Worm (Caenorhabditis elegans): ENCODE results near the gene aagr-3.

Gene aagr-3

DNA sequence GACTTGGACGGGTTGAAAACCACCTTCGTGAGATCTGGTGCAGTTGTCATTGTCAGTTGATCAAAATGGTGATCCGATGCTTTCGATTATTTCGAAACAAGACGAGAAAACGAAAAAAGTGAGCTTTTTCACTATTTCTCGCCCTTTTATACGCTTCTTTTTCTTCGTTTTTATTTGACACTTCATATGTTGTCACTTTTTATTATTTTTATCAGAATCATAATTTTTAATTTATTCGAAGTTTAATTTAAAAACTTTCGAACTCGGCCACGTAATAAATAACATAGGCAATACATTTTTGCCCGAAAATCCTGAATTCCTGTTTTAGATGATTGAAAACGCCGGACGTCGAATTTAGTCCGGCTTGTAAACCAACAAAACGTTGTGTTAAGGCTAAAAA, 25.1 kb upstream of the aagr-3 start, which contains the start of gene F58E6.5:
TSS of gene F58E6.5 (minus strand) at position 101 of the 400 bp plus-strand sequence.
- TF ChIP-seq dao-5 (tag; optimal IDR thresholded peaks at IDR 0.05) (no peak), him-1 (tag; optimal IDR thresholded peaks at IDR 0.05) (no peak), W03F9.2 (tag; optimal IDR thresholded peaks at IDR 0.05) (no peak)

DNA sequence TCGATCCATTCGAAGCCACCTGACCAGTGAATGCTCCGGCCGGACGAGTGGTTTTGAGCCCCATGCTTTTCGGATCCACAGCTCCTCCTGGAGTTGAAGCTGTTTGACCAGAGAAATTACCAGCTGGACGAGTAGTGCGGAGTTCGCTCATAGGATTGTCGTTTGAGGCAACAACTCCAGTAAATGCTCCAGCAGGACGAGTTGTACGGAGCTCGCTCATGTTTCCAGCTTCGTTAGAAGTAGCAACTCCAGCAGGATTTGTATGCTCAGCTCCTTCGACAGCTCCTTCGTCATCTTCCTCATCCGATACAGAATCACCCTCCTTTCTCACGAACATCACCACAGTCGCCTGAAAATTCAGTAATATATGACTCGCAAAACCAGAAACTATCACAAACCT, 24.2 kb upstream of the aagr-3 start:
- TF ChIP-seq W03F9.2 (tag; optimal IDR thresholded peaks at IDR 0.05) (no peak), him-1 (tag; optimal IDR thresholded peaks at IDR 0.05) (no peak), dao-5 (tag; optimal IDR thresholded peaks at IDR 0.05) (no peak)

DNA sequence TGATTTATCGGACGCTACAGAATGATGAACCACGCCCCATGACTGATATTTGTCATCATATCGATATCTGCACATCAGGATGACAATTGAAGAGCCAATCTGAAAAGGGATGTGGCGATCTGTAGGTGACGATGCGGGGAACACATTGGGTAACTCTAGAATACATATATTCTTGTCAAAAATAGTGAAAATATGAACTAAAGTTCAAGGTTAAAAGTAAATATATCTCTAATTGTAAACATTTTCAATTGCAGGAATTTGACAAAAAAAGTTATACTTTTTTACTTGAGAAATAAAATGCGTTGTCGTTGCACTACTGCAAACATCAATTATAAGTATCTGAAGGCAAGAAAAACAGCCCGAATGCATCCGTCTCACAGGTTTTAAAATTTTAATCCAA, 23.6 kb upstream of the aagr-3 start, which contains the start of gene F58E6.6:
TSS of gene F58E6.6 (minus strand) at position 101 of the 400 bp plus-strand sequence.
- no peak for TF ChIP-seq him-1 (tag; optimal IDR thresholded peaks at IDR 0.05)
- no peak for TF ChIP-seq dao-5 (tag; optimal IDR thresholded peaks at IDR 0.05)
- no peak for TF ChIP-seq W03F9.2 (tag; optimal IDR thresholded peaks at IDR 0.05)

DNA sequence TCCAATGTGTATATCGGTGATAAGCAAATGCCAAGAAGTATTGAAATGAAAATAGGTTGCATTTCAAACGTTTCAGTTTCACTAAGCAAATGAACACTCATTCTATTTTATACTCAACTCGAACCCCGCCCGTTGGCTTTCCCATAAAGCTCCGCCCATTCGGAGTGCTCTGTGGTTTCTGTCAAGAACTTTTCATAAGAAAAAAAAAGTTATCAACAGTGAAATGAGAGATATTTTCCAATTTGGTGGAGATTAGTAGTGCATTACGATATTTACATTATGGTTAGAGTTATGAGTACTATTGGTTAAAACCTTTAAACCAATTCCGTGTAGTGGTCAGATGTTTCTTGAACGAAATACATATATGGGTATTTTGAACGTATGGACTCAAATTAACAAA, 21.0 kb upstream of the aagr-3 start, which contains the start of gene F58E6.4:
TSS of gene F58E6.4 (minus strand) at position 101 of the 400 bp plus-strand sequence.
- TF ChIP-seq dao-5 (tag; optimal IDR thresholded peaks at IDR 0.05) = no peak
- TF ChIP-seq W03F9.2 (tag; optimal IDR thresholded peaks at IDR 0.05) = no peak
- no peak for TF ChIP-seq him-1 (tag; optimal IDR thresholded peaks at IDR 0.05)

DNA sequence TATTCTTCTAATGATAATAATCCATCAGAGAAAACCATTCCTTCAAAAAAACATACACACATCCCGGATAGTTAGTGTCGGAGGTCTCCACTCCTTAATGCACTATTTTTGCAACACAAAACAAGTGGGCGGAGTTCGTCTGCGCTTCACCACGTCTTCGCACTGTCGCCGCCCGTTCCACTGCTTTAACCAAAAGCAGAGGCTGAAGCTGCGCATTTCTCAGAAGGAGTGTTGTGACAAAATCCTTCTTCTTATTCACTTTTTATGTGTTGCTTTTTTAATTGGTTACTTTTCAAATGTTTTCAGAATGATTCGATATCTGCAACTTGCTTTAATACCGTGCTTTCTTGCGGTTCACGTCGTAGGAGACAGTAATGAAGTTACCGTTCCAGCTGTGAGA, 15.6 kb upstream of the aagr-3 start, which contains the start of gene F58E6.13:
TSS of gene F58E6.13 (plus strand) at position 301 of the 400 bp plus-strand sequence.
- TF ChIP-seq dao-5 (tag; optimal IDR thresholded peaks at IDR 0.05) (no peak), him-1 (tag; optimal IDR thresholded peaks at IDR 0.05) (no peak), W03F9.2 (tag; optimal IDR thresholded peaks at IDR 0.05) (no peak)

DNA sequence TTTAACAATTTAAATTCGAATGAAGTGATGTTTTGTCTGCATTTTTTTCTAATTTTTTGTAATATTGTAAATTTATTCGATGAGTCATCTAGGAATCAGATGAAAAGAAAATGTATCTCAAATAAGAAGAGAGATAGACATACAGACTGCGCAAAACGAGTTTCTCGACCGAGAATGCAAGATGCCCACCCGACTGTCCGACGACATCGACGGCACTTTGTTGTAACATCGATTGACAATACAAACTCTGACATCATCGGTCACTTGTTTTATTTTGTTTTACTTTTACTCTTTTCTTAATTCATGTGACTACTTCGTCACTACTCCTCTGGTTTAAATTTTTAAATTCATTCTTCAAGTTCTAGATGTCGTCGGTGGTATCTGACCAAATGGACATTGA, 11.5 kb upstream of the aagr-3 start, which contains the start of gene sta-2:
TSS of gene sta-2 (plus strand) at position 349 of the 400 bp plus-strand sequence.
- no peak for TF ChIP-seq W03F9.2 (tag; optimal IDR thresholded peaks at IDR 0.05)
- no peak for TF ChIP-seq him-1 (tag; optimal IDR thresholded peaks at IDR 0.05)
- no peak for TF ChIP-seq dao-5 (tag; optimal IDR thresholded peaks at IDR 0.05)

DNA sequence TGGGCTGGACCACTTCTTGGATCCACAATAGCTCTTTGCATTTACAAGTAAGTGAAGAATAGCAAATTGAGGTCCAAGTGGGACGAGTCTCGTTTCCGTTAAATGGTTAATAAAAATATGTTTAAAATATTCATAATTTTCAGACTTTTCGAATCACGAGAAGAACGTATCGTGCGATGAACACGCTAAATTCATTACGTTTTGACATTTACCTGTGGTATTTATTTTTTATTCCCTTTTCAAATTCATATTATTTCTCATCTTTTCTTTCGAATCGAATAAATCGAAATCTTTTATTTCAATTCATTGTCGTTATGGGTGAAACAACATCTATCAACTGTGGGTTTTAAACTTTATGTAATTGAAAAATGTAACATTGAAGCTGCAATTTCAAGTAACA, 10.1 kb upstream of the aagr-3 start, which contains the start of gene marc-1:
TSS of gene marc-1 (plus strand) at position 301 of the 400 bp plus-strand sequence.
- TF ChIP-seq W03F9.2 (tag; optimal IDR thresholded peaks at IDR 0.05) (no peak), him-1 (tag; optimal IDR thresholded peaks at IDR 0.05) (no peak), dao-5 (tag; optimal IDR thresholded peaks at IDR 0.05) (no peak)

DNA sequence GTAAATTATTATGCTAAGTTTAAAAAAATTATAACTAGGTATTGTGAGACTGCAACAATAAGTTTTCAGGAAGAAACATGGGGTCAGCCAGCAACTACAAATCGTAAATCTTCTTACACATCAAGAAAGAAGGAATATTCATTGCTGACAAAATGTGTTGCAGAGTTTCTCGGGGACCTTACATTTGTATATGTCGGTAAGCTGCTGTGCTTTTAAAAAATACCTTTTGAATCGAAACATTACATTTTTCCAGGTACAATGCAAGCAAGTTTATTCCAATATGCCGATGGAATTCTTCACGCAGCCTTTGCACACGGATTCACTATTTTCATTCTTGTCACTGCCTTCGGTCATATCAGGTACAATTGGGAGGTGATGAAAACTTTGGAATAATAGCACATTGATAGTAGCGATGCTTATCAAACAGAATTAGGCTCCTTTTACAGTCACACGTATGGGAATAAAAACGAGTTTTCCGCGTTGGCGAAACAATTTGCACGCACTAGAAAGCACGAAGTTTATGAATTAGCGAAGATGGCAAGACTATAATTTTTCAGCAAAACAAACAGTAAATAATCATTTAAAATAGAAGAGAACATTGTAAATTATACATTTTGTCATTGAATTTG, 8.9 kb upstream of the aagr-3 start:
- TF ChIP-seq him-1 (tag; optimal IDR thresholded peaks at IDR 0.05) = no peak
- TF ChIP-seq W03F9.2 (tag; optimal IDR thresholded peaks at IDR 0.05) = no peak
- no peak for TF ChIP-seq dao-5 (tag; optimal IDR thresholded peaks at IDR 0.05)

DNA sequence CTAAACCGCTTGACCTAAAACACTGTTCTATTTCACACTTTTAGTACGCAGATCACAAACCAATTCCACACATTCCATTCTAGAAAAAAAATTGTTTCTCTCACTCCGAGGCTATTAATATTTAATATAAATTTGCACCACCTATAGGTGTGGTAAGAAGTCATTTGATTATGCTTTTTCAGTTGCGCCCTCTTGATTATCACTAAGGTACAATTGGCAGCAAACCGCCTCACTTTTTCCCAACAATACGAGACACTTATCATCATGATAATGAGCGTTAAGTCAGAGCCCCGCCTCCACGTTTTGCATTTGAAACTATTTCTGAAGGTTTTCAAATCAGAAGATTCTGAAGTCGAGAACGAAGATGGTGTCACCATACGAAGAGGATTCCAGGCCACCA, 8.0 kb upstream of the aagr-3 start, which contains the start of gene aqp-4:
TSS of gene aqp-4 (plus strand) at position 270 of the 400 bp plus-strand sequence.
- TF ChIP-seq dao-5 (tag; optimal IDR thresholded peaks at IDR 0.05) (no peak), him-1 (tag; optimal IDR thresholded peaks at IDR 0.05) (no peak), W03F9.2 (tag; optimal IDR thresholded peaks at IDR 0.05) (no peak)

DNA sequence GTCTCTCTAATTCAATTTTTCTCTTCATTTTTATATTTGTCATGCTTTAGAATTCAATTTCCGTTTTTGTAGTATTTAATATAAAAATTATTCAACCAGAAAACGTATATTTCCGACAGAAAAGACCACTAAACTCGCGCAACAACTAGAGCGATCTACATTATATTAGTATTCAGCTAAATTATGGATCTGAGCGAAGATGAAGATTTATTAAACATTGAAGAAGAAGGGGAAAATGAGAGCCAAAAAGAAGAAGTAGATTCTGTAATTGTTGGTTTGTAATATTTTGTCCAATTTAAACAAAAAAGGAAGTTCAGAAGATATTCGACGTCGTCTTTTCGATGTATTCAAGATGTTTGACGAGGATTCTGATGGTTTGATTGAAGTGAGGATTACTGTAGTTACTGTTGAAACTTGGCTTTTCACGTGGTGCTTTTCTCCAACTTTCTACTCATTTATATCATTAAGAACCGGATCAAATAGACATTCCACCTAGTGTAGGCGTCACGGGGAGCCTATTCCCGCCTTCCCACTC, 4.7 kb upstream of the aagr-3 start, which contains the start of gene cal-7:
TSS of gene cal-7 (plus strand) at position 184 of the 535 bp plus-strand sequence.
- TF ChIP-seq W03F9.2 (tag; optimal IDR thresholded peaks at IDR 0.05) = no peak
- TF ChIP-seq dao-5 (tag; optimal IDR thresholded peaks at IDR 0.05) = no peak
- TF ChIP-seq him-1 (tag; optimal IDR thresholded peaks at IDR 0.05) = no peak

DNA sequence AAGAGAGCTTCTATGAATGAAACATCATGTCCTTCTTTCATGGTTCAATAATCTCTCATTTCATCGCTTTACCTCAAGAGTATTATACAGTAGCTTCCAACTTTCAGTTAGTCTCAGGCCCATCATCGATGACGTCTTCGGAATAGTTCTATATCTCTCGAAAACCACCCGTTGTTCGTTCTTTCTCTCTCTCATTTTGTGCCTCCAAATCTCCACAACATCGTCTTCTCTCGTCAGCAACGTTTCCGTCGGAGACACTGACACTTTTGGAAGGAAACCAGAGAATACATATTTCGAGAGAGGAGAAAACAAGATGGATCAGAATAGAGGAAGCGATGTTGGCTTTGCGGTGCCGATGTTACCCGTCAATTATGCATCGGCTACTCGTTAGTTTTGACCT, 2.5 kb upstream of the aagr-3 start:
- TF ChIP-seq dao-5 (tag; optimal IDR thresholded peaks at IDR 0.05) (no peak), W03F9.2 (tag; optimal IDR thresholded peaks at IDR 0.05) (no peak), him-1 (tag; optimal IDR thresholded peaks at IDR 0.05) (no peak)

DNA sequence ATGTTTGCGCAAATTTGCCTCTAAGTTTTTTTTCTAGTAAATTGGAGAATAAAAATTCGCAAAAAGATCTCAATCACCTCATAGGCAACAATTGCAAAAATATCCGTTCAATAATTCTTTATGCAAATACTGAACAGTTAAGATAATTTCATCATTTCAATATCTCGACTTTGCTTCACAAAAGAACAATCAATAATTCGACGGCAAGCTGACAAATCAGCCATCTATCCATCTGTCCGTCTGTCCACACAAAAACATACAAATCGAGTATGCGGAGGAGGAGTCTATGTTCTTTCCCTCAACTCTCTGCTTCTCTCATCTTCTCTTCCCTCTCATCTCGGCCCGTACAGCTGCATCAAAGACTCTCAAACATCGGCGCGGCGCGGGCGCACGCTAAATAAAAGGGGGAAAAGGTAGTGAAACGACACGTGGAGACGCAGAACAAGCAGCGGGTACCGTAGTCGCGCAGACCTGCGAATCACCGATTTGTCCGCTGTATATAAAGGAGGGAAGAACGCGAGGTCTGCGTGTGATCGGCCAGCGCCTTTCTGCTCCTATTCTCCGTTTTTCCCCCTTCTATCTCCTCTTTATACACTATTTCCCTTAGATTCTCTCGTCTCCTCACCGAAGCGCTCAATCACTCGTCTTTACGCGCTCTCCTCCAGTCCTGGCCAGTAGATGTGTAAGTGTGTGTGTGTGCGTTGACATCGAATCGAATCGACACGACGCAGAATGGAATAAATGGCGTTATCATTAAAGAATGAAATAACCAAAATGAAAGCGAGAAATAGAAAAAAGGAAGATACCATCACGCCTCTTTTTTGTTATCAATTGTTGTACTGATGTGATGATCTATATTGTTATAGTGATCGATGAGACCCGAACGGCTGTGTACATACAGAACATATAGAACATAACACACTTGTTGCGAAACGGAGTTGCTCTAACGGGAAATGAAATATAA, 1.7 kb upstream of the aagr-3 start:
- TF ChIP-seq W03F9.2 (tag; optimal IDR thresholded peaks at IDR 0.05) (peak; percentile 38), him-1 (tag; optimal IDR thresholded peaks at IDR 0.05) (peak; percentile 96), dao-5 (tag; optimal IDR thresholded peaks at IDR 0.05) (peak; percentile 39)

DNA sequence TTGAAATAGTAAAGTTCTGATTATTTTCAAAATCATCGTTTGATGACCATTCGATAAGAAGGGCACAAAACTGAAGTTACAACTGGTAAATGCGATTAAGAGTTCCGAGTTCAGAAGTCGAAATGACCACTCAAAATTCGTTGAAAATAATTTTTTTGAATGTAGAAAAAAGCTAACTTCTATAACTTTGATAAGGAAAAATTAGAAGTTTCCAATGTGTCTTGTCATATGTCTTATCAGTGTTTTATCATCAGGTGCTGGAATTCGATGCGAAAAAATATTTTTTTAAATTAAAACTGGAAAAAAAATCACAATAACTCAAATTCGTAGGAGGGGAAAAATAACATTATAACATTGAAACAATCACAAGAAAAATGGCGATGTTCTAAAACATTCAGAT, 3.6 kb downstream of the aagr-3 start:
- TF ChIP-seq W03F9.2 (tag; optimal IDR thresholded peaks at IDR 0.05) (no peak), him-1 (tag; optimal IDR thresholded peaks at IDR 0.05) (no peak)

Data from whole organism, L4/young adult.